Worm (Caenorhabditis elegans) whole organism, midembryonic: ENCODE results near the gene clec-33.

Experiments
- T22C8.4 ChIP-seq: fragments of 200-800 bp; sonication (Bioruptor generic); IDR thresholded peaks from 2 replicates; pipeline ENCODE4 v1.3.6; 2022; ENCODE audit warnings: missing genetic modification characterization, missing compliant biosample characterization
- cog-1 ChIP-seq: sonication (generic microtip); optimal IDR thresholded peaks from 2 replicates; lab custom pipeline; 2016; ENCODE audit warnings: missing genetic modification characterization, missing compliant biosample characterization
- flt-1 ChIP-seq: fragments of 200-800 bp; sonication (Bioruptor generic); IDR thresholded peaks from 2 replicates; pipeline ENCODE4 v1.3.6; 2022; ENCODE audit warnings: missing genetic modification characterization, missing compliant biosample characterization
- klf-2 ChIP-seq: fragments of 200-800 bp; sonication (Bioruptor generic); conservative IDR thresholded peaks from 2 replicates; pipeline ENCODE4 v1.3.6; 2022; ENCODE audit warnings: missing genetic modification reagents, missing genetic modification characterization, missing compliant biosample characterization
- med-1 ChIP-seq: sonication (generic microtip); optimal IDR thresholded peaks from 2 replicates; lab custom pipeline; 2017; ENCODE audit warnings: missing genetic modification characterization, mild to moderate bottlenecking, missing compliant biosample characterization, antibody characterized with exemption, missing genetic modification reagents; ENCODE audit not compliant: insufficient read depth
- ref-1 ChIP-seq: fragments of 200-800 bp; sonication (Bioruptor generic); conservative IDR thresholded peaks from 2 replicates; pipeline ENCODE4 v1.3.6; 2022; ENCODE audit warnings: missing genetic modification reagents, missing genetic modification characterization, missing compliant biosample characterization
- tab-1 ChIP-seq: fragments of 200-800 bp; sonication (Bioruptor generic); IDR thresholded peaks from 2 replicates; pipeline ENCODE4 v1.3.6; 2022; ENCODE audit warnings: missing genetic modification characterization, missing compliant biosample characterization
- ztf-23 ChIP-seq: fragments of 200-800 bp; sonication (Bioruptor generic); IDR thresholded peaks from 2 replicates; pipeline ENCODE4 v1.3.6; 2022; ENCODE audit warnings: missing genetic modification reagents, missing genetic modification characterization, missing compliant biosample characterization
- ztf-29 ChIP-seq: fragments of 200-800 bp; sonication (Bioruptor generic); IDR thresholded peaks from 2 replicates; pipeline ENCODE4 v1.3.6; 2022; ENCODE audit warnings: missing genetic modification reagents, missing genetic modification characterization, missing compliant biosample characterization

Gene clec-33

ce11 chrV:16871387-16871786, 1.7 kb upstream of the clec-33 start, which contains the start of gene thn-4:
TSS of gene thn-4 (minus strand) at chrV:16871487.
- no peak for TF ChIP-seq klf-2
- no peak for TF ChIP-seq cog-1
- TF ChIP-seq T22C8.4: no peak
- no peak for TF ChIP-seq ztf-29 (GFP tag; lab: Robert Waterston, UW)
- TF ChIP-seq tab-1 (GFP tag; lab: Robert Waterston, UW): no peak
- no peak for TF ChIP-seq ztf-23 (GFP tag; lab: Robert Waterston, UW)
- TF ChIP-seq med-1: no peak
- TF ChIP-seq ref-1 (GFP tag; lab: Robert Waterston, UW): no peak
- TF ChIP-seq flt-1 (GFP tag; lab: Robert Waterston, UW): no peak

DNA sequence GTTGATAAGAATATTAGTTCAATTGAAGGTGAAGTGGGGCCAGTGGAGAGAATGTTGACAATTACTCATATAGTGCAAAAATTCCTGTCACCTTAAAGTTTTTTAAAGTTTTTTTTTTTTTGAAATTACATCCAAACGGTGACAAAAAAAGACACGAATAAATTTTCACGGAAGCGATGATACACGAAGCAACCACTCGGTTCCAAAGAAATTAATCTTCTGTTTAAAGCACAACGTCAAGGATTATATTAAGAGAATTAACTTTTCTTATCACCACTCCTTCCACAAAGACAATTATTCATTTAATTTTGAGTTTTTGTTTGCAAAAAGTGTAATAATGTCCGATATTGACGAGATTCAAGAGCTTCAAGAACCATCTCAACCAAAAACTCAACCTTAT, 4.2 kb downstream of the clec-33 start, which contains the start of gene clec-28:
TSS of gene clec-28 (plus strand) at position 301 of the 400 bp plus-strand sequence.
- no peak for TF ChIP-seq ztf-23 (GFP tag; lab: Robert Waterston, UW)
- TF ChIP-seq T22C8.4: no peak
- TF ChIP-seq tab-1 (GFP tag; lab: Robert Waterston, UW): no peak
- no peak for TF ChIP-seq cog-1
- no peak for TF ChIP-seq flt-1 (GFP tag; lab: Robert Waterston, UW)

- TF ChIP-seq T22C8.4: no peak
- TF ChIP-seq ztf-23 (GFP tag; lab: Robert Waterston, UW): no peak
- TF ChIP-seq flt-1 (GFP tag; lab: Robert Waterston, UW): no peak
These were observed 7.9 kb downstream of the clec-33 start, which contains the start of the genes clec-32 and clec-24 for ce11 chrV:16861719-16862118. TSS of gene clec-32 (minus strand) at chrV:16861819. TSS of gene clec-24 (plus strand) at chrV:16862012.

- TF ChIP-seq med-1 (no peak), ztf-29 (GFP tag; lab: Robert Waterston, UW) (no peak), cog-1 (no peak), flt-1 (GFP tag; lab: Robert Waterston, UW) (no peak), ref-1 (GFP tag; lab: Robert Waterston, UW) (no peak), ztf-23 (GFP tag; lab: Robert Waterston, UW) (no peak), T22C8.4 (no peak), tab-1 (GFP tag; lab: Robert Waterston, UW) (no peak), klf-2 (no peak)
These were observed 11.6 kb downstream of the clec-33 start, which contains the start of the genes clec-31 and clec-22 for ce11 chrV:16857977-16858479. TSS of gene clec-31 (minus strand) at chrV:16858077. TSS of gene clec-22 (plus strand) at chrV:16858429.

DNA sequence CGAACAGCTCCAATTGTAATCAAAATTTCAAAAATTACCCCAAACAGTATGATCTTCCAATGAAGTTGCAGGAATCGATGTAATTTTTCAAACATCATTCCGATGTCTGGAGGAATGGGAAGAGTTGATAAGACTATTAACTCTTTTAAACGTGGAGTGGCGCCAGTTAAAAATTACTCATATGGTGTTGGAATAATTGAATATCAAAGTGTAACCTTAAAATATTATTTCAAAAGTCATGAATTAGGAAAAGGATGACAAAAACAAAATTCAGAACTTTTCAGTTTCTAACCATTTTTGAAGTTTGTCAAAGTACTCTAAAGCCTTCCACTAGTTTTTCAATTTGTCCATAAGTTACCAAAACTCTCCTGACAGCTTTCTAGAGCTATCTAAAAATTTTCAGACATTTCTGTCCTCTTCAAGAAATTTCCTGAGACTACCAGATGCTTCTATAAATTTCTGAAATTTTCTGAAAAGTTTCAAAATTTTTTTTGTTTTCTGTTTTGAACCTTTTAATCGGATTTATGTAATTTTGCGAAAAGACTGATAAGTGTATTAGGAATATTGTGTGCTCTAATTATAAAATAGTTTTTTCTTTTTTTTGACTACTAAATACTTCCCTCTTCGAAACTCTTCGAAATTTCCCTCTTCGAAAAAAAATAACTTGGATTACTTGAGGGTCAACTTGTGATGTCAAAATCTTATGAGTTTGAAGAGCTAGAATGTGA, 15.5 kb downstream of the clec-33 start, which contains the start of the genes clec-35 and clec-27:
TSS of gene clec-35 (minus strand) at position 101 of the 728 bp plus-strand sequence.
TSS of gene clec-27 (plus strand) at position 678 of the 728 bp plus-strand sequence.
- TF ChIP-seq ztf-29 (GFP tag; lab: Robert Waterston, UW): no peak
- no peak for TF ChIP-seq ref-1 (GFP tag; lab: Robert Waterston, UW)
- TF ChIP-seq T22C8.4: no peak
- no peak for TF ChIP-seq ztf-23 (GFP tag; lab: Robert Waterston, UW)
- no peak for TF ChIP-seq cog-1
- TF ChIP-seq flt-1 (GFP tag; lab: Robert Waterston, UW): no peak
- TF ChIP-seq tab-1 (GFP tag; lab: Robert Waterston, UW): no peak
- TF ChIP-seq med-1: no peak
- TF ChIP-seq klf-2: no peak

DNA sequence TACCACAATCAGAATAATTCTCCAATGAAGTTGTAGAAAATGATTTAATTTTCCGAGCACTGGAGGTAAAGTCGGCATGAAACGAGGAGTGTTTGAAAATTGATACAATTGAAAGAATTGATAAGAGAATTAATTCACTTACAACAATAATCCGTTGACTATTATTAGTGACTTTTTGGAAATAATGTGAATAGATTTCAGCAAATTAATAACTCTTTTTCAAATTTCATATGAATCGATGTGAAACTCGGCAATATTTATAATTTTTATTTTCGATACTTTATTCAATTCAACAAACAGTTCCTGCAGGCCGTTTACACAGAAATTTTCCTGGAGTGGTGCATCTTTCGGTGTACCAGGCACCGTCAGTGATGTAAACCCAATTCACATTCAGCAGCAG, 17.6 kb downstream of the clec-33 start, which contains the start of gene clec-37:
TSS of gene clec-37 (minus strand) at position 101 of the 400 bp plus-strand sequence.
- no peak for TF ChIP-seq med-1
- no peak for TF ChIP-seq ztf-23 (GFP tag; lab: Robert Waterston, UW)
- no peak for TF ChIP-seq klf-2
- no peak for TF ChIP-seq tab-1 (GFP tag; lab: Robert Waterston, UW)

ce11 chrV:16848498-16848897, 21.1 kb downstream of the clec-33 start, which contains the start of the genes clec-36 and clec-26:
TSS of gene clec-36 (minus strand) at chrV:16848598.
TSS of gene clec-26 (plus strand) at chrV:16848611.
- TF ChIP-seq flt-1 (GFP tag; lab: Robert Waterston, UW) (no peak), med-1 (no peak), klf-2 (no peak), cog-1 (no peak), ztf-29 (GFP tag; lab: Robert Waterston, UW) (no peak), T22C8.4 (no peak), ref-1 (GFP tag; lab: Robert Waterston, UW) (no peak), ztf-23 (GFP tag; lab: Robert Waterston, UW) (no peak), tab-1 (GFP tag; lab: Robert Waterston, UW) (no peak)

- TF ChIP-seq med-1 (no peak), tab-1 (GFP tag; lab: Robert Waterston, UW) (no peak), cog-1 (no peak), klf-2 (no peak), ztf-23 (GFP tag; lab: Robert Waterston, UW) (no peak), ztf-29 (GFP tag; lab: Robert Waterston, UW) (no peak), flt-1 (GFP tag; lab: Robert Waterston, UW) (no peak), ref-1 (GFP tag; lab: Robert Waterston, UW) (no peak), T22C8.4 (no peak)
These were observed 26.7 kb downstream of the clec-33 start, which contains the start of gene clec-25 for ce11 chrV:16842941-16843340. TSS of gene clec-25 (plus strand) at chrV:16843241.

DNA sequence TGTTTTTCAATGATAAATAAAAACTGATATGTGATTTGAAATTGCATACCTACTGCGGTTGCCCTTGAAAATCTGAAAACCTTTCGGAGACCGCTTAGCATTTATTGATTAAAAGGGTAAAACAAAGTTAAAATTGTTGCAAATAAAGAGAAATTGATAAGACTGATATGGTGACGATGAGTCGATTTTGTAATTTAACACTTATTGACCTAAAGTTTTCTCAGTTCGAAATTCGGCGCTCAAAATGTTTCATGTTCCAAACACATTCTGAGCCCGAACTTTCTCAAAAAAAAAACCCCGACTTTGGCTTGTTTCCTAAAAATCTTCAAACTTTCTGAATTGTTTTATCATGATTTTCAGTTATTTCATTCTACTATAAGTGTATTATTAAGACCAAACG, 28.7 kb downstream of the clec-33 start, which contains the start of gene clec-40:
TSS of gene clec-40 (minus strand) at position 101 of the 400 bp plus-strand sequence.
- no peak for TF ChIP-seq ztf-29 (GFP tag; lab: Robert Waterston, UW)
- no peak for TF ChIP-seq flt-1 (GFP tag; lab: Robert Waterston, UW)
- no peak for TF ChIP-seq tab-1 (GFP tag; lab: Robert Waterston, UW)
- no peak for TF ChIP-seq med-1
- no peak for TF ChIP-seq T22C8.4
- TF ChIP-seq ref-1 (GFP tag; lab: Robert Waterston, UW): no peak
- TF ChIP-seq klf-2: no peak
- TF ChIP-seq ztf-23 (GFP tag; lab: Robert Waterston, UW): no peak
- TF ChIP-seq cog-1: no peak

DNA sequence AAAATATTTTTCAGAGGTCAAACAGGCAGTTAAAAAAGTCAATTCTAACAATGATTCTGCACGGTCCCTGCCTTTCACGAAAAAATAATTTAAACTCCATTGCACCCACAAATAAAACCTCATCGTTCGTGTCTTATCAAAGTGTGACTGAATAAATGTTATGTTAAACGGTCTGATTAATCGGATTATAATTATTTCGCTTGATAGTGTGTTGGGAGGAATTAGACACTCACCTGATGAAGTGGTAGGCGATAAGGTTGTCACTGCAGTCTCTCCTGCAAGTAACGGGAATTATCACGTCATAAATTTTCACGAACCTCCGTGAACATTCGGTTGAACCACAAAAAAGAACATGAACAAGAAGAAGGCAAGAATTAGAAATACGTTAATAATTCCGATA, 29.4 kb downstream of the clec-33 start:
- no peak for TF ChIP-seq ztf-23 (GFP tag; lab: Robert Waterston, UW)
- TF ChIP-seq T22C8.4: no peak
- no peak for TF ChIP-seq med-1
- no peak for TF ChIP-seq ref-1 (GFP tag; lab: Robert Waterston, UW)
- TF ChIP-seq tab-1 (GFP tag; lab: Robert Waterston, UW): no peak
- no peak for TF ChIP-seq ztf-29 (GFP tag; lab: Robert Waterston, UW)
- TF ChIP-seq flt-1 (GFP tag; lab: Robert Waterston, UW): no peak
- no peak for TF ChIP-seq klf-2
- no peak for TF ChIP-seq cog-1
